Worm (Caenorhabditis elegans): ENCODE measurements around the gene lido-15.

lido-15 gene

ce11 chrII:3777802-3778201 is 34.3 kb upstream of the lido-15 start:
- no peak for TF ChIP-seq ceh-43 (GFP tag; optimal IDR thresholded peaks at IDR 0.05)
- no peak for TF ChIP-seq nhr-76 (tag; optimal IDR thresholded peaks at IDR 0.05)
- no peak for TF ChIP-seq M03D4.4 (tag; optimal IDR thresholded peaks at IDR 0.05)
- no peak for TF ChIP-seq nhr-12 (tag; optimal IDR thresholded peaks at IDR 0.05)
- no peak for TF ChIP-seq ceh-39 (tag; optimal IDR thresholded peaks at IDR 0.05)
- TF ChIP-seq lsy-2 (tag; optimal IDR thresholded peaks at IDR 0.05) = no peak
- no peak for TF ChIP-seq elt-3 (tag; optimal IDR thresholded peaks at IDR 0.05)
- TF ChIP-seq elt-1 (tag; optimal IDR thresholded peaks at IDR 0.05; ENCODE audit: borderline replicate concordance, insufficient read depth) = no peak
- TF ChIP-seq ztf-11 (tag; optimal IDR thresholded peaks at IDR 0.05) = no peak
- TF ChIP-seq mab-5 (tag; optimal IDR thresholded peaks at IDR 0.05) = no peak
- TF ChIP-seq mls-2 (tag; optimal IDR thresholded peaks at IDR 0.05) = no peak
- TF ChIP-seq ceh-83 (GFP tag; optimal IDR thresholded peaks at IDR 0.05) = no peak
- TF ChIP-seq tbx-8 (GFP tag; optimal IDR thresholded peaks at IDR 0.05) = no peak
- TF ChIP-seq bed-3 (GFP tag; optimal IDR thresholded peaks at IDR 0.05) = no peak
- TF ChIP-seq unc-39 (tag; optimal IDR thresholded peaks at IDR 0.05) = no peak
- TF ChIP-seq ham-2 (GFP tag; optimal IDR thresholded peaks at IDR 0.05) = no peak
- TF ChIP-seq nhr-2 (tag; optimal IDR thresholded peaks at IDR 0.05) = no peak
- no peak for TF ChIP-seq drap-1 (GFP tag; optimal IDR thresholded peaks at IDR 0.05)
- no peak for TF ChIP-seq pha-4 (tag; optimal IDR thresholded peaks at IDR 0.05)

ce11 chrII:3779463-3779862 is 32.6 kb upstream of the lido-15 start, which contains the start of gene T24E12.11:
Gene T24E12.11 (minus strand): TSS chrII:3779563.
- no peak for TF ChIP-seq ceh-83 (GFP tag; optimal IDR thresholded peaks at IDR 0.05)
- no peak for TF ChIP-seq hlh-1 (tag; optimal IDR thresholded peaks at IDR 0.05)
- no peak for TF ChIP-seq lin-32 (GFP tag; optimal IDR thresholded peaks at IDR 0.05)
- TF ChIP-seq nhr-28 (tag; optimal IDR thresholded peaks at IDR 0.05) = no peak
- TF ChIP-seq lsy-2 (tag; optimal IDR thresholded peaks at IDR 0.05) = no peak
- TF ChIP-seq unc-39 (tag; optimal IDR thresholded peaks at IDR 0.05) = no peak
- no peak for TF ChIP-seq ztf-11 (tag; optimal IDR thresholded peaks at IDR 0.05)
- no peak for TF ChIP-seq nhr-76 (tag; optimal IDR thresholded peaks at IDR 0.05)
- TF ChIP-seq unc-120 (tag; optimal IDR thresholded peaks at IDR 0.05; ENCODE audit: poor library complexity, severe bottlenecking) = no peak
- TF ChIP-seq nhr-12 (tag; optimal IDR thresholded peaks at IDR 0.05) = no peak
- no peak for TF ChIP-seq drap-1 (GFP tag; optimal IDR thresholded peaks at IDR 0.05)
- TF ChIP-seq mep-1 (tag; optimal IDR thresholded peaks at IDR 0.05) = no peak
- no peak for TF ChIP-seq nhr-2 (tag; optimal IDR thresholded peaks at IDR 0.05)
- no peak for TF ChIP-seq snpc-4 (tag; optimal IDR thresholded peaks at IDR 0.05)
- no peak for TF ChIP-seq sem-2 (GFP tag; optimal IDR thresholded peaks at IDR 0.05)
- no peak for TF ChIP-seq unc-62 (GFP tag; optimal IDR thresholded peaks at IDR 0.05)
- TF ChIP-seq tbx-8 (GFP tag; optimal IDR thresholded peaks at IDR 0.05) = no peak
- no peak for TF ChIP-seq lin-13 (tag; optimal IDR thresholded peaks at IDR 0.05)

DNA sequence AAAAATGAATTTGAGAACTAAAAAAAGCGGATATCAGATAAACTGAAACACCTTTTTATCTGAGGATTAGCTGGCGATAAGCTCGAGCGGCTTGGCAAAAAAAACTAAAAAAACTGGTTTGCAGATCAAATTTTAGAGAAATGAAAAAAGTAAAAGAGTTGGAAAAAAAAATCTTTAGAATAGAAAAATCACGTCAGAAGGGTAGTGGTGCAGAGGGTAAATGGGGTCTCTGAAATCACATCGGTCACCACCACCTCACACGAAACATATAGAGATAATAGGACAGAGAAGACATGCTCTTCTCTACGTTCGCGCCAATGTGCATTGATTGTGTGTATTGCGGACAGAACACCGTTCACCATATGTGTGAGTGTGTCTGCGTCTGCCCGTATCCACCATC is 30.8 kb upstream of the lido-15 start:
- TF ChIP-seq blmp-1 (tag; optimal IDR thresholded peaks at IDR 0.05) (no peak), unc-39 (tag; optimal IDR thresholded peaks at IDR 0.05) (no peak), ztf-11 (tag; optimal IDR thresholded peaks at IDR 0.05) (no peak), nhr-12 (tag; optimal IDR thresholded peaks at IDR 0.05) (no peak), hlh-1 (tag; optimal IDR thresholded peaks at IDR 0.05) (no peak), nhr-28 (tag; optimal IDR thresholded peaks at IDR 0.05) (no peak), ham-2 (GFP tag; optimal IDR thresholded peaks at IDR 0.05) (no peak), cnd-1 (tag; optimal IDR thresholded peaks at IDR 0.05) (no peak), lin-13 (tag; optimal IDR thresholded peaks at IDR 0.05) (no peak), drap-1 (GFP tag; optimal IDR thresholded peaks at IDR 0.05) (no peak), zip-8 (tag; optimal IDR thresholded peaks at IDR 0.05) (no peak), lsy-2 (tag; optimal IDR thresholded peaks at IDR 0.05) (no peak), pha-4 (tag; optimal IDR thresholded peaks at IDR 0.05) (no peak), ces-1 (GFP tag; optimal IDR thresholded peaks at IDR 0.05) (no peak)

ce11 chrII:3782309-3783000 is 29.6 kb upstream of the lido-15 start, which contains the start of gene T24E12.2:
Gene T24E12.2 (plus strand): TSS chrII:3782950.
- no peak for TF ChIP-seq ham-2 (GFP tag; optimal IDR thresholded peaks at IDR 0.05)
- TF ChIP-seq ceh-43 (GFP tag; optimal IDR thresholded peaks at IDR 0.05) = no peak
- peak; percentile 99 for TF ChIP-seq zip-8 (tag; optimal IDR thresholded peaks at IDR 0.05)
